Fruit fly (Drosophila melanogaster): ENCODE results near the gene Ent2.

Gene Ent2

DNA sequence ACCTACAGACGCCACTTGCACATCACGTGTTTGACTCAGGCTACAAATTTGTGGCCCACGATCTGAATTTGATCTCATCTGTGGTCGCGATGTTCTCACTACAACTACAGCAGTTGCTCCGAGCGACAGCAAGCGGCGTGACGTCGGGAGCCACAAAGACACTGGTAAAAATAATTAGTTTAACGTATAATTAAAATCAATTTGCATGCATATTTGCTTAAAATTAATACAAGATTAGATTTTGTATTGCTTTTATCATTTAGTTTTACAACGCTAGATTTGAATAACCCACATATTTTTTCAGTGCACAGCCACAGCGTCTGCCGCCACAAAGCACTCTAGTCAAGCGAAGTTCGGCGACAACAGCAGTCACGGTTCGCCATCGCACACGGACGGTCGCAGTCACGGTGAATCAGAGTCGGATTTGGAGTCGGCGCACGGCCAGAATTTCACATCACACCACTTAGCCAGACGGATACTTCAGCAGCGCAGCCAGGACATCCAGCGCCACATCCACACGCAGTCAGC is 50.4 kb downstream of the Ent2 start:
- TF ChIP-seq CG8478 (optimal IDR thresholded peaks at IDR 0.05) (no peak), CTCF (optimal IDR thresholded peaks at IDR 0.05) (no peak)

DNA sequence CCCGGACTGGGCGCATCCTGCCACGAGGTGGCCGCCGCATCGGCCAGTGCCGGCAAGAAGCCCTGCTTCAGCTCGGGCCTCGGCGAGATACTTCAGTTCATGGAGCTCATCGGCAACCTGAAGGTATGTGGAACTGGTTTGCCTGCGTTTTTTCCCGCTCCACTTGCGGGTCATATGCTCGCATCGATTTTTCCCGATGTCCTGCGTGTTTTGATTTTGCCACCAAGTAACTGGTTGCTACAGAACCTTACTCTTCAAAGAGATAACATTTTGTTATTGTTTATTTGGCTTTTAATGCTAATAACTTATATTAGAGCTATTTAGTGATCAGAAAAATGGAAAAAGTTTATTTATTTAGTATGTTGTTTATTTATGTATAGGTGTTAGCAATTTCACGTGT is 51.0 kb downstream of the Ent2 start:
- TF ChIP-seq CTCF (optimal IDR thresholded peaks at IDR 0.05), result no peak
- no peak for TF ChIP-seq CG8478 (optimal IDR thresholded peaks at IDR 0.05)
